Fruit fly (Drosophila melanogaster) whole organism, wandering third instar larva: Measurements from ENCODE around the gene Eig71Ee.

Source experiments
- CrebA ChIP-seq: fragments of 200-800 bp; sonication (Bioruptor generic); optimal IDR thresholded peaks from 2 replicates; lab custom pipeline; 2016; ENCODE audit warnings: missing biosample characterization, mild to moderate bottlenecking, missing genetic modification characterization, borderline replicate concordance
- HLH106 ChIP-seq: fragments of 200-800 bp; optimal IDR thresholded peaks from 3 replicates; lab custom pipeline; 2019; ENCODE audit warnings: missing biosample characterization, mild to moderate bottlenecking, missing genetic modification characterization, moderate library complexity
- OdsH ChIP-seq: fragments of 200-800 bp; sonication (Bioruptor generic); optimal IDR thresholded peaks from 2 replicates; lab custom pipeline; 2016; ENCODE audit warnings: missing biosample characterization, mild to moderate bottlenecking, missing genetic modification characterization
- dmrt93B ChIP-seq: fragments of 200-800 bp; sonication (Bioruptor generic); optimal IDR thresholded peaks from 2 replicates; lab custom pipeline; 2018; ENCODE audit warnings: missing biosample characterization, mild to moderate bottlenecking, missing genetic modification characterization
- fru ChIP-seq: fragments of 200-800 bp; sonication (Bioruptor generic); optimal IDR thresholded peaks from 3 replicates; lab custom pipeline; 2016; ENCODE audit warnings: missing biosample characterization, mild to moderate bottlenecking, missing genetic modification characterization
- pan ChIP-seq: fragments of >200 bp; optimal IDR thresholded peaks from 2 replicates; lab custom pipeline; 2017
- psq ChIP-seq: fragments of 200-800 bp; sonication (Bioruptor generic); optimal IDR thresholded peaks from 3 replicates; lab custom pipeline; 2017; ENCODE audit warnings: missing biosample characterization, mild to moderate bottlenecking, missing genetic modification characterization, moderate library complexity

DNA sequence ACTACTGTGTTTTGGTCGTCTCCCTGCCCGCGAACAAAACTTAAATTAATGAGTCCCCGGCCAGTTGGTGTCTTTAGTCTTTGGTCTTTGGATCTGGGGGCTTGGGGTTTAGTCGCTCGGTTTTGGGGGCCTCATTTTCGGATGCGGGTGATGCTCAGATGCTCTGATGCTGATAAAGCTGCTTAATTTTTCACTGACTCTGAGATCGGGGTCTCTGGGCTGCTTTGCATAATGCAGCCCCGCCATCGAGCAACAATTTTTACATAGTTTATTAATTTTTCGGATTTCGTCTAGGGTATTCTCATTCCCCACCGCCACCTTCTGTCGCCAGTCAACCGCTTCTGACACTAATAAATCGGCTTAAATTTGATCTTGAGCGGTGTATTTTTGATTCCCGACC is 46.4 kb upstream of the Eig71Ee start:
- TF ChIP-seq CrebA = no peak
- TF ChIP-seq OdsH (GFP tag; lab: Kevin White, UChicago) = no peak
- no peak for TF ChIP-seq fru (GFP tag; lab: Kevin White, UChicago)
- TF ChIP-seq HLH106 (tag; lab: Kevin White, UChicago) = no peak
- no peak for TF ChIP-seq psq (GFP tag; lab: Kevin White, UChicago)
- TF ChIP-seq dmrt93B (GFP tag; lab: Kevin White, UChicago) = no peak
- TF ChIP-seq pan = no peak
